Worm (Caenorhabditis elegans) whole organism, mixed stage, embryonic: ENCODE data around the gene ceh-79.

Experiments used
- M03D4.4 ChIP-seq: sonication (generic microtip); optimal IDR thresholded peaks from 2 replicates; lab custom pipeline; 2017; ENCODE audit warnings: mild to moderate bottlenecking, missing genetic modification characterization, missing compliant biosample characterization
- bed-3 ChIP-seq: fragments of 200-800 bp; sonication (Bioruptor generic); optimal IDR thresholded peaks from 3 replicates; lab custom pipeline; 2018; ENCODE audit warnings: mild to moderate bottlenecking, missing genetic modification characterization, moderate library complexity, missing compliant biosample characterization
- blmp-1 ChIP-seq: fragments of 150-350 bp; optimal IDR thresholded peaks from 2 replicates; lab custom pipeline; 2014; ENCODE audit warnings: missing biosample characterization, missing genetic modification characterization
- ceh-39 ChIP-seq: fragments of 150-350 bp; optimal IDR thresholded peaks from 2 replicates; lab custom pipeline; 2014; ENCODE audit warnings: missing biosample characterization, missing genetic modification characterization
- ceh-43 ChIP-seq: fragments of 200-800 bp; sonication (Bioruptor generic); optimal IDR thresholded peaks from 2 replicates; lab custom pipeline; 2018; ENCODE audit warnings: mild to moderate bottlenecking, missing genetic modification characterization, moderate library complexity, missing compliant biosample characterization
- ceh-83 ChIP-seq: fragments of 200-800 bp; sonication (Bioruptor generic); optimal IDR thresholded peaks from 2 replicates; lab custom pipeline; 2018; ENCODE audit warnings: mild to moderate bottlenecking, missing genetic modification characterization, missing compliant biosample characterization
- ces-1 ChIP-seq: fragments of 150-350 bp; optimal IDR thresholded peaks from 2 replicates; lab custom pipeline; 2014; ENCODE audit warnings: missing biosample characterization, missing genetic modification reagents, missing genetic modification characterization
- cnd-1 ChIP-seq: fragments of 200-800 bp; sonication (Bioruptor generic); optimal IDR thresholded peaks from 2 replicates; lab custom pipeline; 2018; ENCODE audit warnings: mild to moderate bottlenecking, missing genetic modification characterization, missing compliant biosample characterization
- drap-1 ChIP-seq: fragments of 200-800 bp; sonication (Bioruptor generic); optimal IDR thresholded peaks from 3 replicates; lab custom pipeline; 2018; ENCODE audit warnings: mild to moderate bottlenecking, missing genetic modification characterization, missing compliant biosample characterization
- elt-1 ChIP-seq: sonication (generic microtip); optimal IDR thresholded peaks from 2 replicates; lab custom pipeline; 2017; ENCODE audit warnings: missing genetic modification characterization, mild to moderate bottlenecking, missing compliant biosample characterization, antibody characterized with exemption, moderate library complexity, borderline replicate concordance; ENCODE audit not compliant: insufficient read depth
- elt-3 ChIP-seq: fragments of 150-350 bp; optimal IDR thresholded peaks from 2 replicates; lab custom pipeline; 2014; ENCODE audit warnings: missing biosample characterization, missing genetic modification characterization
- flh-1 ChIP-seq: fragments of 200-800 bp; sonication (Bioruptor generic); optimal IDR thresholded peaks from 2 replicates; lab custom pipeline; 2018; ENCODE audit warnings: mild to moderate bottlenecking, missing genetic modification characterization, moderate library complexity, missing compliant biosample characterization
- hlh-1 ChIP-seq: fragments of 150-350 bp; optimal IDR thresholded peaks from 2 replicates; lab custom pipeline; 2014; ENCODE audit warnings: missing biosample characterization, missing genetic modification reagents, missing genetic modification characterization
- lin-13 ChIP-seq: fragments of 150-350 bp; optimal IDR thresholded peaks from 2 replicates; lab custom pipeline; 2014; ENCODE audit warnings: missing biosample characterization, missing genetic modification characterization
- lin-32 ChIP-seq: fragments of 200-800 bp; sonication (Bioruptor generic); optimal IDR thresholded peaks from 2 replicates; lab custom pipeline; 2018; ENCODE audit warnings: mild to moderate bottlenecking, missing genetic modification characterization, missing compliant biosample characterization
- lsy-2 ChIP-seq: fragments of 150-350 bp; optimal IDR thresholded peaks from 2 replicates; lab custom pipeline; 2014; ENCODE audit warnings: missing biosample characterization, missing genetic modification characterization
- mab-5 ChIP-seq: fragments of 150-350 bp; optimal IDR thresholded peaks from 2 replicates; lab custom pipeline; 2014; ENCODE audit warnings: missing biosample characterization, missing genetic modification characterization
- nhr-12 ChIP-seq: fragments of 150-350 bp; optimal IDR thresholded peaks from 2 replicates; lab custom pipeline; 2014; ENCODE audit warnings: missing biosample characterization, missing genetic modification characterization
- nhr-2 ChIP-seq: fragments of 150-350 bp; optimal IDR thresholded peaks from 2 replicates; lab custom pipeline; 2014; ENCODE audit warnings: missing biosample characterization, missing genetic modification characterization
- nhr-76 ChIP-seq: sonication (generic microtip); optimal IDR thresholded peaks from 2 replicates; lab custom pipeline; 2017; ENCODE audit warnings: missing biosample characterization, missing genetic modification characterization
- pha-4 ChIP-seq: fragments of 150-350 bp; optimal IDR thresholded peaks from 2 replicates; lab custom pipeline; 2018; ENCODE audit warnings: missing biosample characterization, missing genetic modification reagents, missing genetic modification characterization
- sem-2 ChIP-seq: fragments of 200-800 bp; sonication (Bioruptor generic); optimal IDR thresholded peaks from 2 replicates; lab custom pipeline; 2018; ENCODE audit warnings: mild to moderate bottlenecking, missing genetic modification characterization, missing compliant biosample characterization
- snpc-4 ChIP-seq: fragments of 150-350 bp; optimal IDR thresholded peaks from 2 replicates; lab custom pipeline; 2014; ENCODE audit warnings: missing biosample characterization, missing genetic modification characterization
- sptf-1 ChIP-seq: sonication (generic microtip); optimal IDR thresholded peaks from 2 replicates; lab custom pipeline; 2017; ENCODE audit warnings: mild to moderate bottlenecking, missing genetic modification characterization, moderate library complexity, missing compliant biosample characterization
- unc-120 ChIP-seq: sonication (generic microtip); optimal IDR thresholded peaks from 2 replicates; lab custom pipeline; 2017; ENCODE audit warnings: missing genetic modification characterization, missing compliant biosample characterization; ENCODE audit not compliant: poor library complexity, severe bottlenecking
- unc-39 ChIP-seq: fragments of 150-350 bp; optimal IDR thresholded peaks from 2 replicates; lab custom pipeline; 2014; ENCODE audit warnings: missing biosample characterization, missing genetic modification characterization
- unc-62 ChIP-seq: fragments of 150-350 bp; optimal IDR thresholded peaks from 2 replicates; lab custom pipeline; 2014; ENCODE audit warnings: missing biosample characterization, missing genetic modification reagents, missing genetic modification characterization
- zip-8 ChIP-seq: fragments of 150-350 bp; optimal IDR thresholded peaks from 2 replicates; lab custom pipeline; 2014; ENCODE audit warnings: missing biosample characterization, missing genetic modification characterization
- ztf-11 ChIP-seq: fragments of 150-350 bp; optimal IDR thresholded peaks from 2 replicates; lab custom pipeline; 2014; ENCODE audit warnings: missing biosample characterization, missing genetic modification characterization

ceh-79 gene

ce11 chrV:13301443-13301842 lies at the start of gene ceh-79:
TSS of gene ceh-79 (plus strand) at chrV:13301833.
- TF ChIP-seq elt-3 (tag; lab: Kevin White, UChicago) = no peak

DNA sequence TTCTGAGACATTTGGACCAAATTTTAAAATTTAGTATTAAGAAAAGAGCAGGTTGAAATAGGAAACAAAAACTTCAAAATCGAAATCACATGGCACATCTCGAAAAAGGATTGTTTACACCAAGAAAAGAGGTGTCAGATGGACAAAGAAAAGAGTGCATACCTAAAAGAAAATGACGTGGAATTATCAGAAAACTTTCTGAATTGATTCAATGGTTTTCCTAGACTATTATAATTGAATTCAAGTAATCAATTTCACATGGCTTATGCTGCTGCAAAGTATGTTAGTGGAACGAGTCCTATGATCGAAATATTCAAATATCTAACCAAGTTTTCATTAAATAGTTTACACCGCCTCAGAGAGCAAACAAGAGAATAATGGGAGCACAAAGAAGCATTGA lies 48.8 kb upstream of the ceh-79 start:
- TF ChIP-seq cnd-1 (tag; lab: Kevin White, UChicago) (no peak), elt-1 (tag; lab: Kevin White, UChicago) (no peak), drap-1 (GFP tag; lab: Kevin White, UChicago) (no peak), nhr-12 (tag; lab: Kevin White, UChicago) (no peak), lin-32 (no peak), ces-1 (no peak), snpc-4 (tag; lab: Kevin White, UChicago) (no peak), blmp-1 (tag; lab: Kevin White, UChicago) (no peak), ztf-11 (tag; lab: Kevin White, UChicago) (no peak), mab-5 (tag; lab: Kevin White, UChicago) (no peak), ceh-83 (GFP tag; lab: Kevin White, UChicago) (no peak), nhr-76 (no peak)

DNA sequence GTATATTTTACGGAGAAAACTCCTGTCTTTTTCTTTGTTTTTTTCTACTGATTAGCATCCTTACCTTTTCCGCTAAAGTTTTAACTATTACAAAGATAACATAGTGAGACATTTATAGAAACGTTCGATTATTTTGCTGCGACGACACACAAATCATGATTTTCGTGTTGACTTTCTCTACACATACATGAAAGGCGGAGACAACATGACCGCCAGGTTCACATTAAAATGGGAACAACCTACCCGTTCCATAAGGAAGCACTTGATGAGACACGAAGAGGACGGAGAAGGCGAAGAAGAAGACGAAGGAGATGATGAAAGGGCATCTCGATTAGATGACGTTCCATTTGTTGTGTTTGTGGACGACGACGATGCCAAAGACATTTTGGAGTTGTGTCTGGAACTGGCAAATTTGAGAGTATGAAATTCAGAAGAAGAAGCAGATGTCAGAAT lies 42.7 kb upstream of the ceh-79 start, which contains the start of gene C34D1.4:
TSS of gene C34D1.4 (minus strand) at position 403 of the 453 bp plus-strand sequence.
- TF ChIP-seq ztf-11 (tag; lab: Kevin White, UChicago) (no peak), lsy-2 (no peak), unc-62 (GFP tag; lab: Kevin White, UChicago) (no peak), ceh-83 (GFP tag; lab: Kevin White, UChicago) (no peak), sptf-1 (tag; lab: Kevin White, UChicago) (no peak), elt-3 (tag; lab: Kevin White, UChicago) (no peak), sem-2 (GFP tag; lab: Kevin White, UChicago) (no peak), nhr-12 (tag; lab: Kevin White, UChicago) (no peak), snpc-4 (tag; lab: Kevin White, UChicago) (no peak), M03D4.4 (tag; lab: Kevin White, UChicago) (no peak), hlh-1 (tag; lab: Kevin White, UChicago) (no peak), pha-4 (tag; lab: Kevin White, UChicago) (no peak), blmp-1 (tag; lab: Kevin White, UChicago) (no peak), unc-120 (tag; lab: Kevin White, UChicago) (no peak), mab-5 (tag; lab: Kevin White, UChicago) (no peak)
- TF ChIP-seq, all 35 proteins: peak for 0

DNA sequence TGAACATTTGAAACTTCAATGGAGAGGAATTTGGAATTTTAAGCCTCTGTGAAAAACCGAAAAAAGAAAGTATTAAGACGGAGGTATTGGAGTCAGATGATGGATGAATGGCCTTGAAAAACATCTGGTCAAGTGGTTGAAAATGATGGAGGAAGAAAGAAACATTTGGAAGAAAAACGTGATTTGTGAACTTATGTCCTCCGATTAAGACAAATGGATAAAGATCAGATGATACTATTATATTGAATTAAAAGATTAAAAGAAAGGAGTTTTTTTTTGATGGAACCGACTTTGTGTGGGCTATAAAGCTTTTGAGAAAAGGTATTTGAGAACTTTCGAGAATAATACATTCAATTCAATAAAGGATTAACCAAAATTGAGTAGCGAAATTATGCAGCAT lies 42.1 kb upstream of the ceh-79 start:
- TF ChIP-seq hlh-1 (tag; lab: Kevin White, UChicago) = no peak
- no peak for TF ChIP-seq sem-2 (GFP tag; lab: Kevin White, UChicago)
- TF ChIP-seq ceh-83 (GFP tag; lab: Kevin White, UChicago) = no peak
- TF ChIP-seq bed-3 (GFP tag; lab: Kevin White, UChicago) = no peak
- TF ChIP-seq unc-62 (GFP tag; lab: Kevin White, UChicago) = no peak
- TF ChIP-seq pha-4 (tag; lab: Kevin White, UChicago) = no peak
- TF ChIP-seq ceh-43 (GFP tag; lab: Kevin White, UChicago) = no peak
- TF ChIP-seq lsy-2 = no peak
- no peak for TF ChIP-seq flh-1 (GFP tag; lab: Kevin White, UChicago)

DNA sequence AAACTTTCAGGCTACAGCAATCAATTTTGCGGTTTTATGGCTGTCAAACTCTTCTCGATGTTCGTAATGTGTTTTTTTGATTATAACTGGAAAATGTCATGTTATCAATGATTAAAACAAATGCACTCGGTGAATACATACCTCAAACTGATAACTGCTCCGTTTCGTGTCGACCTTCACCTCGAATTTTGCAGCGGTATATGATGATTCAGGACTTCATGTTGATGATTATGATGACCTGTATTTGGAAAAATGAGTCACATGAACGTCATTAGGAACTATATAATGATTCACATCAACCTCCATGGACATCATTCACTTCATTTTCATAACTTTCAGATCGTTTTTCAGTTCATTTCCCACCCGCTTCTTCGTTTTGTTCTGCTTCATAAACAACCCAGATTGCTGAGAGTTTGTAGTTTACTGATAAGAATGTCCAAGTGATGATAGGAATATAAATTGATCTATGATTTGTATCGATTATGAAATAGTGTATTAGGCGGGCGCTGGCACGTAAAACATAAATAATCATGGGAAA lies 38.8 kb upstream of the ceh-79 start:
- no peak for TF ChIP-seq nhr-2 (tag; lab: Kevin White, UChicago)
- no peak for TF ChIP-seq zip-8 (tag; lab: Kevin White, UChicago)
- no peak for TF ChIP-seq snpc-4 (tag; lab: Kevin White, UChicago)
- TF ChIP-seq unc-39 (tag; lab: Kevin White, UChicago) = no peak
- no peak for TF ChIP-seq lin-13 (tag; lab: Kevin White, UChicago)
- no peak for TF ChIP-seq nhr-12 (tag; lab: Kevin White, UChicago)
- TF ChIP-seq mab-5 (tag; lab: Kevin White, UChicago) = no peak
- TF ChIP-seq ceh-39 (tag; lab: Kevin White, UChicago) = no peak
